Worm (Caenorhabditis elegans) whole organism, early embryonic: ENCODE data around the gene M18.6.

Experiments
- B0310.2 ChIP-seq: sonication (generic microtip); optimal IDR thresholded peaks from 2 replicates; lab custom pipeline; 2016; ENCODE audit warnings: mild to moderate bottlenecking, missing genetic modification characterization, missing compliant biosample characterization
- F13C5.2 ChIP-seq: sonication (generic microtip); optimal IDR thresholded peaks from 2 replicates; lab custom pipeline; 2017; ENCODE audit warnings: mild to moderate bottlenecking, missing genetic modification characterization, inconsistent platforms, missing compliant biosample characterization
- aly-1 ChIP-seq: sonication (generic microtip); optimal IDR thresholded peaks from 2 replicates; lab custom pipeline; 2016; ENCODE audit warnings: missing genetic modification characterization, missing compliant biosample characterization
- ama-1 ChIP-seq: fragments of 150-350 bp; optimal IDR thresholded peaks from 2 replicates; lab custom pipeline; 2014
- ceh-13 ChIP-seq: fragments of 200-800 bp; sonication (Bioruptor generic); optimal IDR thresholded peaks from 2 replicates; lab custom pipeline; 2018; ENCODE audit warnings: mild to moderate bottlenecking, missing genetic modification characterization, missing compliant biosample characterization
- ceh-36 ChIP-seq: sonication (generic microtip); optimal IDR thresholded peaks from 2 replicates; lab custom pipeline; 2016; ENCODE audit warnings: missing genetic modification characterization, inconsistent platforms, missing compliant biosample characterization
- ets-7 ChIP-seq: sonication (generic microtip); optimal IDR thresholded peaks from 2 replicates; lab custom pipeline; 2016; ENCODE audit warnings: missing genotype, missing genetic modification characterization, missing compliant biosample characterization
- flt-1 ChIP-seq: fragments of 200-800 bp; sonication (Bioruptor generic); IDR thresholded peaks from 2 replicates; pipeline ENCODE4 v1.3.6; 2022; ENCODE audit warnings: missing genetic modification characterization, missing compliant biosample characterization
- hmbx-1 ChIP-seq: sonication (generic microtip); optimal IDR thresholded peaks from 2 replicates; lab custom pipeline; 2016; ENCODE audit warnings: mild to moderate bottlenecking, missing genetic modification characterization, missing compliant biosample characterization
- hmg-4 ChIP-seq: fragments of 200-800 bp; sonication (Bioruptor generic); optimal IDR thresholded peaks from 2 replicates; lab custom pipeline; 2018; ENCODE audit warnings: mild to moderate bottlenecking, missing genetic modification characterization, missing compliant biosample characterization
- hnd-1 ChIP-seq: sonication (generic microtip); optimal IDR thresholded peaks from 2 replicates; lab custom pipeline; 2016; ENCODE audit warnings: missing genetic modification characterization, missing compliant biosample characterization
- pes-1 ChIP-seq: fragments of 200-800 bp; sonication (Bioruptor generic); IDR thresholded peaks from 2 replicates; pipeline ENCODE4 v1.3.6; 2022; ENCODE audit warnings: missing genetic modification reagents, missing genetic modification characterization, missing compliant biosample characterization
- scrt-1 ChIP-seq: fragments of 200-800 bp; sonication (Bioruptor generic); IDR thresholded peaks from 2 replicates; pipeline ENCODE4 v1.3.6; 2022; ENCODE audit warnings: missing genetic modification characterization, missing compliant biosample characterization
- sea-1 ChIP-seq: fragments of 200-800 bp; sonication (Bioruptor generic); conservative IDR thresholded peaks from 2 replicates; pipeline ENCODE4 v1.3.6; 2022; ENCODE audit warnings: missing genetic modification characterization, missing compliant biosample characterization
- tbx-11 ChIP-seq: fragments of 200-800 bp; sonication (Bioruptor generic); IDR thresholded peaks from 2 replicates; pipeline ENCODE4 v1.3.6; 2022; ENCODE audit warnings: missing genetic modification characterization, missing compliant biosample characterization
- tbx-37 ChIP-seq: fragments of 200-800 bp; sonication (Bioruptor generic); conservative IDR thresholded peaks from 2 replicates; pipeline ENCODE4 v1.3.6; 2022; ENCODE audit warnings: missing genetic modification reagents, missing genetic modification characterization, missing compliant biosample characterization
- tra-4 ChIP-seq: sonication (generic microtip); optimal IDR thresholded peaks from 2 replicates; lab custom pipeline; 2017; ENCODE audit warnings: missing genetic modification characterization, missing compliant biosample characterization

The M18.6 gene

ce11 chrIV:12086498-12086897 is 34.6 kb upstream of the M18.6 start:
- TF ChIP-seq tbx-37 (0 out of 2 replicates have a peak, but pooled peaks have one; percentile 25), tra-4 (tag; lab: Kevin White, UChicago) (peak; percentile 67), hmbx-1 (tag; lab: Kevin White, UChicago) (peak; percentile 29), flt-1 (GFP tag; lab: Robert Waterston, UW) (peak; percentile 66; the same call in 1 of the 2 replicates), hmg-4 (GFP tag; lab: Kevin White, UChicago) (peak; percentile 74), ama-1 (lab: Kevin White, UChicago) (no peak), aly-1 (tag; lab: Kevin White, UChicago) (peak; percentile 85), ets-7 (tag; lab: Kevin White, UChicago) (peak; percentile 6), sea-1 (GFP tag; lab: Robert Waterston, UW) (peak; percentile 76), B0310.2 (peak; percentile 61), ceh-13 (peak; percentile 55), tbx-11 (GFP tag; lab: Robert Waterston, UW) (peak; percentile 66), hnd-1 (tag; lab: Kevin White, UChicago) (peak; percentile 12), scrt-1 (GFP tag; lab: Robert Waterston, UW) (peak; percentile 84), pes-1 (GFP tag; lab: Robert Waterston, UW) (peak; percentile 86), ceh-36 (tag; lab: Kevin White, UChicago) (peak; percentile 68), F13C5.2 (tag; lab: Kevin White, UChicago) (peak; percentile 68)

ce11 chrIV:12088898-12089297 is 32.2 kb upstream of the M18.6 start:
- TF ChIP-seq tbx-37 = no peak
- TF ChIP-seq flt-1 (GFP tag; lab: Robert Waterston, UW) = no peak
- TF ChIP-seq ama-1 (lab: Kevin White, UChicago) = peak; percentile 39
- TF ChIP-seq F13C5.2 (tag; lab: Kevin White, UChicago) = no peak
- TF ChIP-seq aly-1 (tag; lab: Kevin White, UChicago) = no peak

- TF ChIP-seq aly-1 (tag; lab: Kevin White, UChicago) (no peak), flt-1 (GFP tag; lab: Robert Waterston, UW) (no peak), ets-7 (tag; lab: Kevin White, UChicago) (no peak), sea-1 (GFP tag; lab: Robert Waterston, UW) (no peak), ama-1 (lab: Kevin White, UChicago) (no peak), scrt-1 (GFP tag; lab: Robert Waterston, UW) (no peak), ceh-13 (no peak), hnd-1 (tag; lab: Kevin White, UChicago) (no peak), tra-4 (tag; lab: Kevin White, UChicago) (no peak), hmbx-1 (tag; lab: Kevin White, UChicago) (no peak), ceh-36 (tag; lab: Kevin White, UChicago) (no peak), F13C5.2 (tag; lab: Kevin White, UChicago) (no peak), tbx-11 (GFP tag; lab: Robert Waterston, UW) (no peak)
These were observed 31.6 kb upstream of the M18.6 start, which contains the start of gene F11A10.6 for ce11 chrIV:12089551-12089950. Gene F11A10.6 (minus strand): TSS chrIV:12089651.

- TF ChIP-seq tbx-37 = no peak
- no peak for TF ChIP-seq tbx-11 (GFP tag; lab: Robert Waterston, UW)
- TF ChIP-seq aly-1 (tag; lab: Kevin White, UChicago) = no peak
- no peak for TF ChIP-seq hnd-1 (tag; lab: Kevin White, UChicago)
- no peak for TF ChIP-seq F13C5.2 (tag; lab: Kevin White, UChicago)
- no peak for TF ChIP-seq ceh-36 (tag; lab: Kevin White, UChicago)
- no peak for TF ChIP-seq ceh-13
- TF ChIP-seq tra-4 (tag; lab: Kevin White, UChicago) = no peak
- TF ChIP-seq hmbx-1 (tag; lab: Kevin White, UChicago) = no peak
- no peak for TF ChIP-seq flt-1 (GFP tag; lab: Robert Waterston, UW)
- no peak for TF ChIP-seq pes-1 (GFP tag; lab: Robert Waterston, UW)
These were observed 29.0 kb upstream of the M18.6 start, which contains the start of gene mig-32 for ce11 chrIV:12092113-12092512. Gene mig-32 (minus strand): TSS chrIV:12092213.

ce11 chrIV:12093384-12093783 is 27.7 kb upstream of the M18.6 start, which contains the start of gene cpsf-4:
Gene cpsf-4 (minus strand): TSS chrIV:12093445.
- no peak for TF ChIP-seq B0310.2
- TF ChIP-seq tra-4 (tag; lab: Kevin White, UChicago) = no peak
- no peak for TF ChIP-seq ets-7 (tag; lab: Kevin White, UChicago)
- no peak for TF ChIP-seq ama-1 (lab: Kevin White, UChicago)
- TF ChIP-seq hmbx-1 (tag; lab: Kevin White, UChicago) = no peak
- TF ChIP-seq tbx-37 = no peak
- TF ChIP-seq tbx-11 (GFP tag; lab: Robert Waterston, UW) = no peak
- TF ChIP-seq ceh-13 = no peak
- TF ChIP-seq flt-1 (GFP tag; lab: Robert Waterston, UW) = no peak
- no peak for TF ChIP-seq sea-1 (GFP tag; lab: Robert Waterston, UW)
- TF ChIP-seq hmg-4 (GFP tag; lab: Kevin White, UChicago) = no peak
- TF ChIP-seq ceh-36 (tag; lab: Kevin White, UChicago) = no peak
- TF ChIP-seq hnd-1 (tag; lab: Kevin White, UChicago) = no peak
- TF ChIP-seq scrt-1 (GFP tag; lab: Robert Waterston, UW) = no peak

- no peak for TF ChIP-seq pes-1 (GFP tag; lab: Robert Waterston, UW)
These were observed 27.3 kb upstream of the M18.6 start, which contains the start of gene F11A10.5 for ce11 chrIV:12093819-12094218. Gene F11A10.5 (plus strand): TSS chrIV:12094119.

ce11 chrIV:12096479-12096878 is 24.6 kb upstream of the M18.6 start, which contains the start of gene mon-2:
Gene mon-2 (plus strand): TSS chrIV:12096779.
- TF ChIP-seq pes-1 (GFP tag; lab: Robert Waterston, UW) (no peak), ceh-13 (no peak), tra-4 (tag; lab: Kevin White, UChicago) (no peak), flt-1 (GFP tag; lab: Robert Waterston, UW) (no peak), sea-1 (GFP tag; lab: Robert Waterston, UW) (no peak), F13C5.2 (tag; lab: Kevin White, UChicago) (no peak), hmbx-1 (tag; lab: Kevin White, UChicago) (no peak), aly-1 (tag; lab: Kevin White, UChicago) (no peak), ama-1 (lab: Kevin White, UChicago) (no peak), B0310.2 (no peak), ceh-36 (tag; lab: Kevin White, UChicago) (no peak), tbx-37 (no peak), scrt-1 (GFP tag; lab: Robert Waterston, UW) (no peak), tbx-11 (GFP tag; lab: Robert Waterston, UW) (no peak), hmg-4 (GFP tag; lab: Kevin White, UChicago) (no peak), ets-7 (tag; lab: Kevin White, UChicago) (no peak)
